Comparison of ENCODE assay signal across 3 worm cellular contexts in the genomic region with DNA sequence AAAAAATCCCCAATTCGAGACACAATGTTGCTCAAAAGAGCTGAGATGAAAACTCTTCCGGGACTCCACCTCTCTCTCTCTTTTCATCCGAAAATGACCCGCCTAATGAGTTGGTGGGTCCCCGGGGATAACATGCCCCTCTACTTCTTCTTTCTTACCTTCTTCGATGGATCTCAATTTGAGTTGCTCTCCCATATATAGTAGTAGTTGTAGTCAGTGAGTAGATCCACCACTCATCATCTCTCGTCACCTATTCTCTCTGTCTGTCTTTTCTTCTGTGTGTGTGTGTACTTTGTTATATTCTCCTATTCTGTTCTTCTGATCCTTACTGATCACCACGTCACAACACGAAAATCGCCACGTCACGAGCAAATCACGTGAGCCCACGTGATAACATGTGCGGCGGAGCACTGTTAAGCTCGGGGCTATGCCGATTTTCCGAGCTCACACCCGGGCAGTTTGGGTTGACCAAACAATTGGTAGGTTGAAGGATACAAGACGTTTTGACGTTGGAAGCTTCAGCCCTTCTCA.
TF ChIP-seq lines count a peak whose summit lies in the region.

A gene (plus strand): TSS at position 396 of the 531 bp plus-strand sequence.

TF ChIP-seq in whole organism, L1 larva, 84 proteins besides CTCF, POLR2A, EP300 and RAD21 (continued from another document):
- TF ChIP-seq lir-3 (tag; optimal IDR thresholded peaks at IDR 0.05; lab: Kevin White, UChicago; ENCODE audit: poor library complexity), result peak; percentile 13
- TF ChIP-seq snpc-4 (tag; optimal IDR thresholded peaks at IDR 0.05; lab: Kevin White, UChicago), result no peak
- no peak for TF ChIP-seq ceh-82 (tag; optimal IDR thresholded peaks at IDR 0.05; lab: Kevin White, UChicago)
- TF ChIP-seq pax-3 (tag; optimal IDR thresholded peaks at IDR 0.05; lab: Kevin White, UChicago), result peak; percentile 48
- TF ChIP-seq ceh-8 (GFP tag; optimal IDR thresholded peaks at IDR 0.05; lab: Kevin White, UChicago), result no peak
- no peak for TF ChIP-seq nhr-47 (tag; optimal IDR thresholded peaks at IDR 0.05; lab: Kevin White, UChicago)
- no peak for TF ChIP-seq nhr-85 (tag; lab: Kevin White, UChicago)
- TF ChIP-seq nhr-84 (tag; optimal IDR thresholded peaks at IDR 0.05; lab: Kevin White, UChicago), result no peak
- TF ChIP-seq ceh-88 (GFP tag; IDR thresholded peaks at IDR 0.05; lab: Robert Waterston, UW), result no peak
- peak; percentile 25 for TF ChIP-seq nhr-20 (tag; optimal IDR thresholded peaks at IDR 0.05; lab: Kevin White, UChicago)
- peak; percentile 29; the same call in 1 of the 2 replicates for TF ChIP-seq nhr-19 (GFP tag; conservative IDR thresholded peaks at IDR 0.05; lab: Robert Waterston, UW)
- no peak for TF ChIP-seq aly-2 (tag; optimal IDR thresholded peaks at IDR 0.05; lab: Kevin White, UChicago)
- TF ChIP-seq unc-30 (tag; optimal IDR thresholded peaks at IDR 0.05; lab: Kevin White, UChicago), result no peak
- TF ChIP-seq vab-15 (tag; optimal IDR thresholded peaks at IDR 0.05; lab: Kevin White, UChicago), result no peak
- no peak for TF ChIP-seq fos-1 (tag; optimal IDR thresholded peaks at IDR 0.05; lab: Kevin White, UChicago)
- TF ChIP-seq alr-1 (tag; optimal IDR thresholded peaks at IDR 0.05; lab: Kevin White, UChicago; ENCODE audit: borderline replicate concordance), result no peak
- TF ChIP-seq sup-37 (GFP tag; optimal IDR thresholded peaks at IDR 0.05; lab: Kevin White, UChicago), result no peak
- no peak for TF ChIP-seq mab-9 (GFP tag; IDR thresholded peaks at IDR 0.05; lab: Robert Waterston, UW)
- TF ChIP-seq nhr-237 (tag; optimal IDR thresholded peaks at IDR 0.05; lab: Kevin White, UChicago), result no peak
- TF ChIP-seq elt-3 (tag; optimal IDR thresholded peaks at IDR 0.05; lab: Kevin White, UChicago), result no peak
- TF ChIP-seq ama-1 (optimal IDR thresholded peaks at IDR 0.05; lab: Kevin White, UChicago), result no peak
- TF ChIP-seq C16A3.4 (tag; optimal IDR thresholded peaks at IDR 0.05; lab: Kevin White, UChicago), result no peak
- TF ChIP-seq nhr-71 (tag; optimal IDR thresholded peaks at IDR 0.05; lab: Kevin White, UChicago), result peak; percentile 23
- no peak for TF ChIP-seq sox-4 (tag; optimal IDR thresholded peaks at IDR 0.05; lab: Kevin White, UChicago)
- TF ChIP-seq ztf-4 (tag; optimal IDR thresholded peaks at IDR 0.05; lab: Kevin White, UChicago), result no peak
- no peak for TF ChIP-seq ets-5 (GFP tag; IDR thresholded peaks at IDR 0.05; lab: Robert Waterston, UW)
- TF ChIP-seq efl-3 (GFP tag; optimal IDR thresholded peaks at IDR 0.05; lab: Kevin White, UChicago), result no peak
- TF ChIP-seq mef-2 (tag; optimal IDR thresholded peaks at IDR 0.05; lab: Kevin White, UChicago), result no peak

TF ChIP-seq in whole organism, L4 larva, 104 proteins besides CTCF, POLR2A, EP300 and RAD21 (continued from another document):
- TF ChIP-seq hmg-1.1 (GFP tag; IDR thresholded peaks at IDR 0.05; lab: Robert Waterston, UW) (0 out of 2 replicates have a peak, but pooled peaks have one; percentile 23), skn-1 (tag; optimal IDR thresholded peaks at IDR 0.05; lab: Kevin White, UChicago) (no peak), lin-38 (GFP tag; IDR thresholded peaks at IDR 0.05; lab: Robert Waterston, UW) (no peak; the same call in 1 of the 2 replicates), aha-1 (tag; lab: Kevin White, UChicago) (peak; percentile 73), mxl-3 (GFP tag; optimal IDR thresholded peaks at IDR 0.05; lab: Kevin White, UChicago) (no peak), tag-97 (GFP tag; IDR thresholded peaks at IDR 0.05; lab: Robert Waterston, UW) (no peak), dmd-8 (GFP tag; IDR thresholded peaks at IDR 0.05; lab: Robert Waterston, UW) (no peak), madf-5 (GFP tag; IDR thresholded peaks at IDR 0.05; lab: Robert Waterston, UW) (no peak), ces-1 (GFP tag; optimal IDR thresholded peaks at IDR 0.05; lab: Kevin White, UChicago) (no peak), fkh-10 (GFP tag; optimal IDR thresholded peaks at IDR 0.05; lab: Kevin White, UChicago) (no peak), ceh-32 (tag; optimal IDR thresholded peaks at IDR 0.05; lab: Kevin White, UChicago; ENCODE audit: poor library complexity) (no peak), duxl-1 (tag; optimal IDR thresholded peaks at IDR 0.05; lab: Kevin White, UChicago; ENCODE audit: poor library complexity) (no peak), ZK337.2 (GFP tag; IDR thresholded peaks at IDR 0.05; lab: Robert Waterston, UW) (no peak), hlh-30 (tag; optimal IDR thresholded peaks at IDR 0.05; lab: Kevin White, UChicago; ENCODE audit: insufficient read depth) (peak; percentile 70), unc-39 (tag; optimal IDR thresholded peaks at IDR 0.05; lab: Kevin White, UChicago) (no peak), lin-39 (tag; optimal IDR thresholded peaks at IDR 0.05; lab: Kevin White, UChicago) (no peak), F44E2.7 (GFP tag; IDR thresholded peaks at IDR 0.05; lab: Robert Waterston, UW) (no peak), tra-1 (GFP tag; IDR thresholded peaks at IDR 0.05; lab: Robert Waterston, UW) (no peak), set-16 (GFP tag; IDR thresholded peaks at IDR 0.05; lab: Robert Waterston, UW) (0 out of 2 replicates have a peak, but pooled peaks have one; percentile 5), hif-1 (tag; optimal IDR thresholded peaks at IDR 0.05; lab: Kevin White, UChicago) (no peak), ZK546.5 (tag; optimal IDR thresholded peaks at IDR 0.05; lab: Kevin White, UChicago) (no peak), lir-3 (tag; optimal IDR thresholded peaks at IDR 0.05; lab: Kevin White, UChicago) (no peak), hlh-11 (tag; optimal IDR thresholded peaks at IDR 0.05; lab: Kevin White, UChicago) (peak; percentile 35), lsy-2 (tag; optimal IDR thresholded peaks at IDR 0.05; lab: Kevin White, UChicago) (no peak), daf-12 (tag; optimal IDR thresholded peaks at IDR 0.05; lab: Kevin White, UChicago) (no peak), spr-1 (tag; optimal IDR thresholded peaks at IDR 0.05; lab: Kevin White, UChicago) (no peak), nhr-77 (tag; optimal IDR thresholded peaks at IDR 0.05; lab: Kevin White, UChicago) (no peak), Y75B8A.6 (GFP tag; IDR thresholded peaks at IDR 0.05; lab: Robert Waterston, UW) (no peak), egl-27 (tag; optimal IDR thresholded peaks at IDR 0.05; lab: Kevin White, UChicago) (no peak), mes-2 (tag; optimal IDR thresholded peaks at IDR 0.05; lab: Kevin White, UChicago; ENCODE audit: poor library complexity, severe bottlenecking) (no peak), F10B5.3 (tag; optimal IDR thresholded peaks at IDR 0.05; lab: Kevin White, UChicago) (no peak), lim-7 (GFP tag; IDR thresholded peaks at IDR 0.05; lab: Robert Waterston, UW) (no peak), T20F7.1 (GFP tag; optimal IDR thresholded peaks at IDR 0.05; lab: Kevin White, UChicago) (no peak), Y48G9A.11 (GFP tag; IDR thresholded peaks at IDR 0.05; lab: Robert Waterston, UW) (no peak), ama-1 (optimal IDR thresholded peaks at IDR 0.05; lab: Kevin White, UChicago) (peak; percentile 68), D1046.2 (GFP tag; IDR thresholded peaks at IDR 0.05; lab: Robert Waterston, UW) (no peak), dmd-9 (GFP tag; IDR thresholded peaks at IDR 0.05; lab: Robert Waterston, UW) (0 out of 2 replicates have a peak, but pooled peaks have one; percentile 18), pqm-1 (tag; optimal IDR thresholded peaks at IDR 0.05; lab: Kevin White, UChicago) (no peak), nhr-102 (tag; optimal IDR thresholded peaks at IDR 0.05; lab: Kevin White, UChicago) (no peak), nhr-42 (GFP tag; IDR thresholded peaks at IDR 0.05; lab: Robert Waterston, UW) (no peak), unc-130 (GFP tag; optimal IDR thresholded peaks at IDR 0.05; lab: Kevin White, UChicago) (no peak), spr-3 (GFP tag; optimal IDR thresholded peaks at IDR 0.05; lab: Kevin White, UChicago) (no peak), Y5F2A.4 (GFP tag; optimal IDR thresholded peaks at IDR 0.05; lab: Kevin White, UChicago) (no peak), F49E8.2 (tag; optimal IDR thresholded peaks at IDR 0.05; lab: Kevin White, UChicago; ENCODE audit: borderline replicate concordance) (no peak), nhr-48 (tag; optimal IDR thresholded peaks at IDR 0.05; lab: Kevin White, UChicago) (no peak), lin-29 (GFP tag; IDR thresholded peaks at IDR 0.05; lab: Robert Waterston, UW) (no peak), zip-11 (GFP tag; IDR thresholded peaks at IDR 0.05; lab: Robert Waterston, UW) (no peak), nhr-25 (tag; optimal IDR thresholded peaks at IDR 0.05; lab: Kevin White, UChicago; ENCODE audit: borderline replicate concordance, insufficient read depth) (no peak), zfp-2 (tag; optimal IDR thresholded peaks at IDR 0.05; lab: Kevin White, UChicago) (no peak), ceh-20 (GFP tag; IDR thresholded peaks at IDR 0.05; lab: Robert Waterston, UW) (no peak), jun-1 (tag; optimal IDR thresholded peaks at IDR 0.05; lab: Kevin White, UChicago) (no peak)

TF ChIP-seq in whole organism, young adult, 124 proteins besides CTCF, POLR2A, EP300 and RAD21 (continued from another document):
- TF ChIP-seq athp-1 (tag; optimal IDR thresholded peaks at IDR 0.05; lab: Kevin White, UChicago) (no peak), zfh-2 (GFP tag; conservative IDR thresholded peaks at IDR 0.05; lab: Robert Waterston, UW) (no peak), dpff-1 (tag; optimal IDR thresholded peaks at IDR 0.05; lab: Kevin White, UChicago) (peak; percentile 24), hmg-20 (GFP tag; IDR thresholded peaks at IDR 0.05; lab: Robert Waterston, UW) (no peak), mcd-1 (GFP tag; IDR thresholded peaks at IDR 0.05; lab: Robert Waterston, UW) (no peak), nhr-80 (tag; optimal IDR thresholded peaks at IDR 0.05; lab: Kevin White, UChicago) (no peak), unc-62 (GFP tag; optimal IDR thresholded peaks at IDR 0.05; lab: Kevin White, UChicago) (no peak), Y79H2A.3 (GFP tag; conservative IDR thresholded peaks at IDR 0.05; lab: Robert Waterston, UW) (no peak), ama-1 (optimal IDR thresholded peaks at IDR 0.05; lab: Kevin White, UChicago) (no peak), ama-1 (GFP tag; optimal IDR thresholded peaks at IDR 0.05; lab: Kevin White, UChicago) (no peak), ceh-91 (GFP tag; IDR thresholded peaks at IDR 0.05; lab: Robert Waterston, UW) (no peak), mxl-1 (tag; optimal IDR thresholded peaks at IDR 0.05; lab: Kevin White, UChicago) (no peak), nfya-1 (tag; optimal IDR thresholded peaks at IDR 0.05; lab: Kevin White, UChicago; ENCODE audit: borderline replicate concordance, insufficient read depth) (no peak), hmg-1.2 (GFP tag; IDR thresholded peaks at IDR 0.05; lab: Robert Waterston, UW) (no peak), F33H1.4 (GFP tag; IDR thresholded peaks at IDR 0.05; lab: Robert Waterston, UW) (no peak), F52B5.7 (tag; optimal IDR thresholded peaks at IDR 0.05; lab: Kevin White, UChicago) (no peak), ceh-79 (tag; optimal IDR thresholded peaks at IDR 0.05; lab: Kevin White, UChicago) (no peak), hlh-26 (GFP tag; conservative IDR thresholded peaks at IDR 0.05; lab: Robert Waterston, UW) (no peak), efl-1 (GFP tag; optimal IDR thresholded peaks at IDR 0.05; lab: Kevin White, UChicago) (no peak), ceh-58 (GFP tag; IDR thresholded peaks at IDR 0.05; lab: Robert Waterston, UW) (no peak), rcor-1 (GFP tag; IDR thresholded peaks at IDR 0.05; lab: Robert Waterston, UW) (no peak), sea-2 (GFP tag; IDR thresholded peaks at IDR 0.05; lab: Robert Waterston, UW) (no peak), pbrm-1 (GFP tag; IDR thresholded peaks at IDR 0.05; lab: Robert Waterston, UW) (0 out of 2 replicates have a peak, but pooled peaks have one; percentile 8), tlf-1 (GFP tag; optimal IDR thresholded peaks at IDR 0.05; lab: Kevin White, UChicago) (no peak), ztf-3 (GFP tag; optimal IDR thresholded peaks at IDR 0.05; lab: Kevin White, UChicago) (no peak), rpc-1 (optimal IDR thresholded peaks at IDR 0.05; lab: Kevin White, UChicago) (no peak), rpc-1 (tag; optimal IDR thresholded peaks at IDR 0.05; lab: Kevin White, UChicago) (no peak), atf-7 (tag; optimal IDR thresholded peaks at IDR 0.05; lab: Kevin White, UChicago) (no peak), egl-44 (GFP tag; IDR thresholded peaks at IDR 0.05; lab: Robert Waterston, UW) (no peak), ZK185.1 (tag; optimal IDR thresholded peaks at IDR 0.05; lab: Kevin White, UChicago; ENCODE audit: poor library complexity, severe bottlenecking) (no peak), Y67H2A.10 (GFP tag; conservative IDR thresholded peaks at IDR 0.05; lab: Robert Waterston, UW) (no peak), lin-54 (GFP tag; optimal IDR thresholded peaks at IDR 0.05; lab: Kevin White, UChicago) (no peak), B0336.3 (GFP tag; IDR thresholded peaks at IDR 0.05; lab: Robert Waterston, UW) (peak; percentile 58), D2030.7 (GFP tag; IDR thresholded peaks at IDR 0.05; lab: Robert Waterston, UW) (no peak), attf-3 (GFP tag; conservative IDR thresholded peaks at IDR 0.05; lab: Robert Waterston, UW) (no peak), nfya-2 (GFP tag; IDR thresholded peaks at IDR 0.05; lab: Robert Waterston, UW) (no peak), madf-6 (GFP tag; IDR thresholded peaks at IDR 0.05; lab: Robert Waterston, UW) (0 out of 2 replicates have a peak, but pooled peaks have one; percentile 3), bed-1 (GFP tag; IDR thresholded peaks at IDR 0.05; lab: Robert Waterston, UW) (no peak), F37B4.10 (GFP tag; IDR thresholded peaks at IDR 0.05; lab: Robert Waterston, UW) (no peak), snpc-1.1 (tag; optimal IDR thresholded peaks at IDR 0.05; lab: Kevin White, UChicago; ENCODE audit: insufficient read depth) (no peak), die-1 (tag; optimal IDR thresholded peaks at IDR 0.05; lab: Kevin White, UChicago) (no peak), ztf-25 (GFP tag; IDR thresholded peaks at IDR 0.05; lab: Robert Waterston, UW) (no peak), ztf-26 (tag; optimal IDR thresholded peaks at IDR 0.05; lab: Kevin White, UChicago) (peak; percentile 23), F49E8.2 (tag; optimal IDR thresholded peaks at IDR 0.05; lab: Kevin White, UChicago; ENCODE audit: insufficient read depth) (no peak), akir-1 (GFP tag; optimal IDR thresholded peaks at IDR 0.05; lab: Kevin White, UChicago) (no peak), aptf-2 (GFP tag; conservative IDR thresholded peaks at IDR 0.05; lab: Robert Waterston, UW) (no peak), snpc-1.3 (tag; optimal IDR thresholded peaks at IDR 0.05; lab: Kevin White, UChicago; ENCODE audit: insufficient read depth) (no peak), egrh-3 (GFP tag; IDR thresholded peaks at IDR 0.05; lab: Robert Waterston, UW) (no peak), zim-3 (tag; optimal IDR thresholded peaks at IDR 0.05; lab: Kevin White, UChicago) (no peak), C06A6.2 (GFP tag; conservative IDR thresholded peaks at IDR 0.05; lab: Robert Waterston, UW) (0 out of 2 replicates have a peak, but pooled peaks have one; percentile 9), somi-1 (GFP tag; optimal IDR thresholded peaks at IDR 0.05; lab: Kevin White, UChicago) (no peak), ztf-18 (tag; optimal IDR thresholded peaks at IDR 0.05; lab: Kevin White, UChicago) (no peak), chd-7 (tag; optimal IDR thresholded peaks at IDR 0.05; lab: Kevin White, UChicago) (peak; percentile 31), gei-17 (GFP tag; optimal IDR thresholded peaks at IDR 0.05; lab: Kevin White, UChicago) (no peak), xnd-1 (tag; optimal IDR thresholded peaks at IDR 0.05; lab: Kevin White, UChicago) (no peak), F10E7.11 (tag; optimal IDR thresholded peaks at IDR 0.05; lab: Kevin White, UChicago) (no peak)
